4 worm cellular contexts compared by ENCODE assay signal in genomic region chrX:8262734-8263133, ce11.
A peak's percentile ranks its signal among the peaks of the same experiment; 100 is the strongest.
TF ChIP-seq lines count a peak whose summit lies in the region.

No protein-coding gene starts in this region.

TF ChIP-seq in whole organism, L1 larva, 84 proteins besides CTCF, POLR2A, EP300 and RAD21:
- no peak for TF ChIP-seq nhr-28 (tag; optimal IDR thresholded peaks at IDR 0.05; lab: Kevin White, UChicago)
- TF ChIP-seq rnt-1 (tag; optimal IDR thresholded peaks at IDR 0.05; lab: Kevin White, UChicago), result peak; percentile 30
- TF ChIP-seq jun-1 (tag; optimal IDR thresholded peaks at IDR 0.05; lab: Kevin White, UChicago), result no peak
- no peak for TF ChIP-seq efl-1 (optimal IDR thresholded peaks at IDR 0.05; lab: Kevin White, UChicago)
- TF ChIP-seq efl-1 (GFP tag; optimal IDR thresholded peaks at IDR 0.05 in 1 of 2; lab: Kevin White, UChicago), result peak in 1 of 2 experiments; percentile 67
- TF ChIP-seq dsc-1 (tag; optimal IDR thresholded peaks at IDR 0.05; lab: Kevin White, UChicago), result no peak
- no peak for TF ChIP-seq fkh-10 (GFP tag; optimal IDR thresholded peaks at IDR 0.05; lab: Kevin White, UChicago)
- TF ChIP-seq ceh-90 (tag; optimal IDR thresholded peaks at IDR 0.05; lab: Kevin White, UChicago), result no peak
- TF ChIP-seq lin-14 (GFP tag; optimal IDR thresholded peaks at IDR 0.05; lab: Kevin White, UChicago), result peak; percentile 0
- no peak for TF ChIP-seq fos-1 (tag; optimal IDR thresholded peaks at IDR 0.05; lab: Kevin White, UChicago)
- no peak for TF ChIP-seq egl-27 (tag; optimal IDR thresholded peaks at IDR 0.05; lab: Kevin White, UChicago)
- no peak for TF ChIP-seq ceh-88 (GFP tag; IDR thresholded peaks at IDR 0.05; lab: Robert Waterston, UW)
- no peak for TF ChIP-seq unc-86 (tag; optimal IDR thresholded peaks at IDR 0.05; lab: Kevin White, UChicago)
- no peak for TF ChIP-seq ceh-82 (tag; optimal IDR thresholded peaks at IDR 0.05; lab: Kevin White, UChicago)
- TF ChIP-seq F16B12.6 (tag; optimal IDR thresholded peaks at IDR 0.05; lab: Kevin White, UChicago), result no peak
- peak in 1 of 2 experiments; percentile 16 for TF ChIP-seq mdl-1 (tag; optimal IDR thresholded peaks at IDR 0.05; lab: Kevin White, UChicago)

TF ChIP-seq in whole organism, L2 larva, 48 proteins besides CTCF, POLR2A, EP300 and RAD21:
- no peak for TF ChIP-seq nhr-12 (tag; optimal IDR thresholded peaks at IDR 0.05; lab: Kevin White, UChicago)
- peak; percentile 38 for TF ChIP-seq nhr-129 (tag; optimal IDR thresholded peaks at IDR 0.05; lab: Kevin White, UChicago)

TF ChIP-seq in whole organism, L4 larva, 104 proteins besides CTCF, POLR2A, EP300 and RAD21:
- no peak for TF ChIP-seq daf-8 (GFP tag; IDR thresholded peaks at IDR 0.05; lab: Robert Waterston, UW)
- no peak for TF ChIP-seq snpc-4 (tag; optimal IDR thresholded peaks at IDR 0.05; lab: Kevin White, UChicago)
- TF ChIP-seq mes-2 (tag; optimal IDR thresholded peaks at IDR 0.05; lab: Kevin White, UChicago; ENCODE audit: poor library complexity, severe bottlenecking), result no peak
- TF ChIP-seq zip-2 (tag; optimal IDR thresholded peaks at IDR 0.05; lab: Kevin White, UChicago), result no peak
- no peak for TF ChIP-seq nhr-10 (tag; optimal IDR thresholded peaks at IDR 0.05; lab: Kevin White, UChicago)
- TF ChIP-seq nhr-41 (GFP tag; IDR thresholded peaks at IDR 0.05; lab: Robert Waterston, UW), result no peak
- TF ChIP-seq mxl-3 (GFP tag; optimal IDR thresholded peaks at IDR 0.05; lab: Kevin White, UChicago), result no peak
- no peak for TF ChIP-seq ceh-44 (GFP tag; IDR thresholded peaks at IDR 0.05; lab: Robert Waterston, UW)
- 0 out of 2 replicates have a peak, but pooled peaks have one; percentile 55 for TF ChIP-seq D1046.2 (GFP tag; IDR thresholded peaks at IDR 0.05; lab: Robert Waterston, UW)
- TF ChIP-seq nhr-48 (tag; optimal IDR thresholded peaks at IDR 0.05; lab: Kevin White, UChicago), result no peak
- 0 out of 2 replicates have a peak, but pooled peaks have one; percentile 42 for TF ChIP-seq ceh-20 (GFP tag; IDR thresholded peaks at IDR 0.05; lab: Robert Waterston, UW)
- TF ChIP-seq skn-1 (tag; optimal IDR thresholded peaks at IDR 0.05; lab: Kevin White, UChicago), result no peak
- TF ChIP-seq zip-11 (GFP tag; IDR thresholded peaks at IDR 0.05; lab: Robert Waterston, UW), result no peak
- TF ChIP-seq unc-130 (GFP tag; optimal IDR thresholded peaks at IDR 0.05; lab: Kevin White, UChicago), result no peak
- TF ChIP-seq lin-38 (GFP tag; IDR thresholded peaks at IDR 0.05; lab: Robert Waterston, UW), result no peak
- TF ChIP-seq hlh-30 (tag; optimal IDR thresholded peaks at IDR 0.05; lab: Kevin White, UChicago; ENCODE audit: insufficient read depth), result peak; percentile 55

TF ChIP-seq in whole organism, mixed stage, embryonic, 35 proteins besides CTCF, POLR2A, EP300 and RAD21:
- TF ChIP-seq hlh-1 (tag; optimal IDR thresholded peaks at IDR 0.05; lab: Kevin White, UChicago), result peak; percentile 30
- no peak for TF ChIP-seq drap-1 (GFP tag; optimal IDR thresholded peaks at IDR 0.05; lab: Kevin White, UChicago)
